Fruit fly (Drosophila melanogaster): ENCODE results near the gene CG13300.

- TF ChIP-seq CTCF (optimal IDR thresholded peaks at IDR 0.05) (no peak), CG8478 (optimal IDR thresholded peaks at IDR 0.05) (no peak)
Observed at dm6 chr3L:6310489-6310888, 41.7 kb downstream of the CG13300 start.
